Worm (Caenorhabditis elegans): ENCODE results near the gene ZK218.7.

- TF ChIP-seq pes-1 (GFP tag; IDR thresholded peaks at IDR 0.05) (no peak), ama-1 (optimal IDR thresholded peaks at IDR 0.05) (no peak), ceh-13 (GFP tag; optimal IDR thresholded peaks at IDR 0.05) (no peak), F13C5.2 (tag; optimal IDR thresholded peaks at IDR 0.05) (no peak), sea-1 (GFP tag; conservative IDR thresholded peaks at IDR 0.05) (no peak), flt-1 (GFP tag; IDR thresholded peaks at IDR 0.05) (no peak), ets-7 (tag; optimal IDR thresholded peaks at IDR 0.05) (no peak), tbx-11 (GFP tag; IDR thresholded peaks at IDR 0.05) (no peak), hnd-1 (tag; optimal IDR thresholded peaks at IDR 0.05) (no peak), tra-4 (tag; optimal IDR thresholded peaks at IDR 0.05) (no peak), hmg-4 (GFP tag; optimal IDR thresholded peaks at IDR 0.05) (no peak)
These were observed 13.3 kb upstream of the ZK218.7 start, which contains the start of gene ZK218.1 for ce11 chrV:17092262-17092661.
